Fruit fly (Drosophila melanogaster): ENCODE results near the gene ND-ASHI.

ND-ASHI gene

DNA sequence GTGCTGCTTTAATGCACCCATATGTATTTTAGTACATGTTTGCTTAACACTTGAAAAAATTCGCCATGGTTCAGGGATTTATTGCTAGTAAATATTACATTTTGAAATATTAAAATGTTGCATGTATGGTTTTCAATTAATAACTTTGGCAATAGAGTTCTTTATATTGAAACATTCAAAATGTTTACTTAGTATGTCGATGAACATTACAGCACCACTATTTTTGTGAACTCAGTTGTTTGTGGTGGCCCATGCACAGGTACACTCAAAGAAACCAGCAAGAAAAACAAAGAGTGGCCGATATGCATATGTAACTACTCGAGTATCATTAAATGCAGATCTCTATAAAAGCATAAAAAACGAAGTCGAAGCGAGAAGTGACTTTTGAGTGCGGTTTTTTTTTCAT is 23.1 kb upstream of the ND-ASHI start (continued):
- no peak for TF ChIP-seq CG3995 (GFP tag; optimal IDR thresholded peaks at IDR 0.05)
- peak; percentile 23 for TF ChIP-seq CG7786 (GFP tag; optimal IDR thresholded peaks at IDR 0.05)
- TF ChIP-seq BEAF-32 (GFP tag; optimal IDR thresholded peaks at IDR 0.05), result no peak
- TF ChIP-seq Stat92E (GFP tag; optimal IDR thresholded peaks at IDR 0.05), result no peak
- 0 out of 2 replicates have a peak, but pooled peaks have one; percentile 19 for TF ChIP-seq CG1024 (GFP tag; IDR thresholded peaks at IDR 0.05)
- TF ChIP-seq Mad (GFP tag; optimal IDR thresholded peaks at IDR 0.05), result peak; percentile 33
- no peak for TF ChIP-seq CG16815 (GFP tag; optimal IDR thresholded peaks at IDR 0.05)
- peak; percentile 49 for TF ChIP-seq twi (tag; optimal IDR thresholded peaks at IDR 0.05)
- TF ChIP-seq zfh2 (GFP tag; optimal IDR thresholded peaks at IDR 0.05), result no peak
- TF ChIP-seq HLH3B (GFP tag; IDR thresholded peaks at IDR 0.05), result peak; percentile 76
- TF ChIP-seq onecut (GFP tag; IDR thresholded peaks at IDR 0.05), result peak; percentile 44
- TF ChIP-seq CG14050 (GFP tag; IDR thresholded peaks at IDR 0.05), result peak; percentile 54
- no peak for TF ChIP-seq CG11398 (GFP tag; optimal IDR thresholded peaks at IDR 0.05)
- TF ChIP-seq bcd (GFP tag; optimal IDR thresholded peaks at IDR 0.05), result peak; percentile 43
- no peak for TF ChIP-seq caup (GFP tag; optimal IDR thresholded peaks at IDR 0.05; ENCODE audit: severe bottlenecking)
- TF ChIP-seq slou (GFP tag; optimal IDR thresholded peaks at IDR 0.05), result no peak
- TF ChIP-seq HLHmδ (GFP tag; optimal IDR thresholded peaks at IDR 0.05), result no peak
- TF ChIP-seq zen2 (GFP tag; IDR thresholded peaks at IDR 0.05; ENCODE audit: partially characterized antibody), result no peak
- TF ChIP-seq CG10431 (GFP tag; optimal IDR thresholded peaks at IDR 0.05), result no peak
- TF ChIP-seq CG11085 (GFP tag; IDR thresholded peaks at IDR 0.05), result no peak
- TF ChIP-seq CG14860 (GFP tag; IDR thresholded peaks at IDR 0.05; ENCODE audit: partially characterized antibody), result no peak
- no peak for TF ChIP-seq cato (GFP tag; optimal IDR thresholded peaks at IDR 0.05; ENCODE audit: borderline replicate concordance)
- no peak for TF ChIP-seq hbn (GFP tag; IDR thresholded peaks at IDR 0.05; ENCODE audit: partially characterized antibody)
- no peak for TF ChIP-seq CG18011 (GFP tag; optimal IDR thresholded peaks at IDR 0.05)
- TF ChIP-seq HmgZ (tag; optimal IDR thresholded peaks at IDR 0.05), result no peak
- TF ChIP-seq ro (GFP tag; IDR thresholded peaks at IDR 0.05), result 0 out of 2 replicates have a peak, but pooled peaks have one; percentile 19
- no peak for TF ChIP-seq CG31388 (GFP tag; optimal IDR thresholded peaks at IDR 0.05)
- TF ChIP-seq CG13296 (GFP tag; optimal IDR thresholded peaks at IDR 0.05), result peak; percentile 17
- TF ChIP-seq fu2 (GFP tag; optimal IDR thresholded peaks at IDR 0.05), result no peak
- peak; percentile 37 for TF ChIP-seq ind (GFP tag; optimal IDR thresholded peaks at IDR 0.05)
- peak; percentile 36 for TF ChIP-seq CG15011 (GFP tag; optimal IDR thresholded peaks at IDR 0.05)
- peak; percentile 68 for TF ChIP-seq CG31441 (GFP tag; IDR thresholded peaks at IDR 0.05)
- TF ChIP-seq CG9932 (GFP tag; IDR thresholded peaks at IDR 0.05), result no peak
- no peak for TF ChIP-seq tup (GFP tag; optimal IDR thresholded peaks at IDR 0.05)
- 0 out of 3 replicates have a peak, but pooled peaks have one; percentile 61 for TF ChIP-seq CG3726 (GFP tag; IDR thresholded peaks at IDR 0.05)
- TF ChIP-seq CG10654 (GFP tag; optimal IDR thresholded peaks at IDR 0.05), result peak; percentile 47
- TF ChIP-seq CG11456 (GFP tag; IDR thresholded peaks at IDR 0.05), result no peak
- no peak for TF ChIP-seq CG16813 (GFP tag; IDR thresholded peaks at IDR 0.05; ENCODE audit: partially characterized antibody)
- peak; percentile 52 for TF ChIP-seq CG9727 (GFP tag; optimal IDR thresholded peaks at IDR 0.05)
- TF ChIP-seq Nf-YB (GFP tag; optimal IDR thresholded peaks at IDR 0.05), result peak; percentile 32
- TF ChIP-seq CG7839 (tag; optimal IDR thresholded peaks at IDR 0.05), result peak; percentile 79
- peak; percentile 55 for TF ChIP-seq Atf-2 (GFP tag; optimal IDR thresholded peaks at IDR 0.05)
- no peak for TF ChIP-seq amos (GFP tag; IDR thresholded peaks at IDR 0.05; ENCODE audit: partially characterized antibody)
- TF ChIP-seq oc (tag; optimal IDR thresholded peaks at IDR 0.05), result peak; percentile 71
- TF ChIP-seq CG4617 (GFP tag; optimal IDR thresholded peaks at IDR 0.05; ENCODE audit: borderline replicate concordance), result no peak
- no peak for TF ChIP-seq Sin3A (optimal IDR thresholded peaks at IDR 0.05)
- peak; percentile 35 for TF ChIP-seq NK7.1 (GFP tag; optimal IDR thresholded peaks at IDR 0.05)
- TF ChIP-seq CG33557 (GFP tag; optimal IDR thresholded peaks at IDR 0.05), result peak; percentile 67
- peak; percentile 44 for TF ChIP-seq CG9609 (GFP tag; optimal IDR thresholded peaks at IDR 0.05)
- no peak for TF ChIP-seq grn (GFP tag; optimal IDR thresholded peaks at IDR 0.05)
- no peak for TF ChIP-seq Dfd (GFP tag; optimal IDR thresholded peaks at IDR 0.05)

All from whole organism, embryonic.